Worm (Caenorhabditis elegans) whole organism, L1 larva: ENCODE data around the gene F36D3.4.

Source experiments
- C16A3.4 ChIP-seq: fragments of 150-350 bp; optimal IDR thresholded peaks from 2 replicates; lab custom pipeline; 2014; ENCODE audit warnings: missing biosample characterization, missing genetic modification characterization
- Y116A8C.19 ChIP-seq: sonication (generic microtip); optimal IDR thresholded peaks from 2 replicates; lab custom pipeline; 2016; ENCODE audit warnings: missing compliant biosample characterization, missing genetic modification characterization, borderline replicate concordance
- aha-1 ChIP-seq: fragments of 150-350 bp; optimal IDR thresholded peaks from 2 replicates; lab custom pipeline; 2014; ENCODE audit warnings: missing biosample characterization, missing genetic modification characterization
- efl-1 ChIP-seq, 4 experiments: fragments of 150-350 bp; optimal IDR thresholded peaks in 3 of 4; peaks in 1 of 4; 1 replicate in 1 of 4; 2 replicates in 3 of 4; lab custom pipeline; 2014; ENCODE audit warnings: missing biosample characterization in 2 of 4, missing genetic modification characterization in 2 of 4, missing genetic modification reagents in 2 of 4
- hpl-2 ChIP-seq: fragments of 150-350 bp; optimal IDR thresholded peaks from 2 replicates; lab custom pipeline; 2014; ENCODE audit warnings: missing biosample characterization, missing genetic modification reagents, missing genetic modification characterization
- nhr-11 ChIP-seq: fragments of 150-350 bp; optimal IDR thresholded peaks from 2 replicates; lab custom pipeline; 2014; ENCODE audit warnings: missing biosample characterization, missing genetic modification characterization
- nhr-237 ChIP-seq: fragments of 150-350 bp; optimal IDR thresholded peaks from 2 replicates; lab custom pipeline; 2014; ENCODE audit warnings: missing biosample characterization, missing genetic modification characterization
- nhr-28 ChIP-seq: fragments of 150-350 bp; optimal IDR thresholded peaks from 2 replicates; lab custom pipeline; 2014; ENCODE audit warnings: missing biosample characterization, missing genetic modification characterization
- unc-30 ChIP-seq: sonication (generic microtip); optimal IDR thresholded peaks from 2 replicates; lab custom pipeline; 2017; ENCODE audit warnings: missing biosample characterization, missing genetic modification characterization
- zag-1 ChIP-seq: fragments of 150-350 bp; optimal IDR thresholded peaks from 2 replicates; lab custom pipeline; 2014; ENCODE audit warnings: missing biosample characterization, missing genetic modification characterization

DNA sequence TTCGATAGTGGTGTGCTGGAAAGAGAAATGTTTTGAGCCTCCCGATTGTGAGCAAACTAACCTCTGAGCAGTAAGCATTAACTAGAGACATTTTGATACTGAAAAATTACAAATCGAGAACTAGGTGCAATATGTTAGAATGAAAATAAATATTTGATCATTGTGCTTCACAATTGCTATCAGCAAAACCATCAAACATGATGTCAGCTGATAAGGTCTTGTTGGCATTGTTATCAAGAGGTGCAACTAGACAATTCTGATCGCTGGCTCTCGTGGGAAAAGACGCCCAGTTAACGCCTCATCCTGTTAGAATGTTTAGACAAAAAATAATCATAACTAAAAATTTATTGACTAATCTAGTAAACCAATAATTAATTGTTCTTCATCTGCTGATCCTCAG lies 23.2 kb downstream of the F36D3.4 start, which contains the start of gene comt-2:
- TF ChIP-seq C16A3.4 (tag; lab: Kevin White, UChicago) = no peak
- no peak for TF ChIP-seq Y116A8C.19 (tag; lab: Kevin White, UChicago)
- no peak for TF ChIP-seq zag-1
- no peak for TF ChIP-seq unc-30
- no peak for TF ChIP-seq nhr-11 (tag; lab: Kevin White, UChicago)
- TF ChIP-seq nhr-28 (tag; lab: Kevin White, UChicago) = no peak
- no peak for TF ChIP-seq nhr-237 (tag; lab: Kevin White, UChicago)
- TF ChIP-seq aha-1 = no peak
- no peak for TF ChIP-seq efl-1 (optimal IDR thresholded peaks at IDR 0.05; lab: Kevin White, UChicago)
- no peak for TF ChIP-seq efl-1 (GFP tag; optimal IDR thresholded peaks at IDR 0.05 in 1 of 2; lab: Kevin White, UChicago)
- TF ChIP-seq hpl-2 (GFP tag; lab: Kevin White, UChicago) = no peak
